Worm (Caenorhabditis elegans) whole organism, L1 larva: Measurements from ENCODE around the gene C50H2.13.

Source experiments
- C34B4.2 ChIP-seq: sonication (generic microtip); optimal IDR thresholded peaks from 2 replicates; lab custom pipeline; 2017; ENCODE audit warnings: mild to moderate bottlenecking, missing genetic modification characterization, missing compliant biosample characterization
- Y116A8C.19 ChIP-seq: sonication (generic microtip); optimal IDR thresholded peaks from 2 replicates; lab custom pipeline; 2016; ENCODE audit warnings: missing compliant biosample characterization, missing genetic modification characterization, borderline replicate concordance
- blmp-1 ChIP-seq: fragments of 150-350 bp; optimal IDR thresholded peaks from 2 replicates; lab custom pipeline; 2014; ENCODE audit warnings: missing biosample characterization, missing genetic modification characterization
- ceh-82 ChIP-seq, 3 experiments: fragments of 150-350 bp in 1 of 3; sonication (generic microtip) in 2 of 3; optimal IDR thresholded peaks; 2 replicates each; lab custom pipeline; 2014 to 2017; ENCODE audit warnings: missing biosample characterization in 3 of 3, missing genetic modification characterization in 3 of 3
- ceh-90 ChIP-seq: sonication (generic microtip); optimal IDR thresholded peaks from 2 replicates; lab custom pipeline; 2016; ENCODE audit warnings: missing genetic modification characterization, missing compliant biosample characterization
- dsc-1 ChIP-seq: sonication (generic microtip); optimal IDR thresholded peaks from 2 replicates; lab custom pipeline; 2016; ENCODE audit warnings: mild to moderate bottlenecking, missing genetic modification characterization, missing compliant biosample characterization
- efl-3 ChIP-seq: fragments of 200-800 bp; sonication (Bioruptor generic); optimal IDR thresholded peaks from 2 replicates; lab custom pipeline; 2018; ENCODE audit warnings: mild to moderate bottlenecking, missing genetic modification characterization, missing compliant biosample characterization
- egl-13 ChIP-seq: sonication (generic microtip); optimal IDR thresholded peaks from 2 replicates; lab custom pipeline; 2016; ENCODE audit warnings: missing genotype, missing genetic modification reagents, missing genetic modification characterization, missing compliant biosample characterization
- egl-27 ChIP-seq, 2 experiments: fragments of 150-350 bp in 1 of 2; sonication (generic microtip); optimal IDR thresholded peaks; 3 replicates each; lab custom pipeline; 2017 to 2018; ENCODE audit warnings: missing biosample characterization in 2 of 2, missing genetic modification characterization in 2 of 2, missing genetic modification reagents in 2 of 2
- ets-5 ChIP-seq: fragments of 200-800 bp; sonication (Bioruptor generic); IDR thresholded peaks from 2 replicates; pipeline ENCODE4 v1.3.6; 2022; ENCODE audit warnings: missing genetic modification characterization, missing compliant biosample characterization
- fkh-8 ChIP-seq: sonication (generic microtip); optimal IDR thresholded peaks from 2 replicates; lab custom pipeline; 2016; ENCODE audit warnings: mild to moderate bottlenecking, missing genetic modification characterization, missing compliant biosample characterization
- fos-1 ChIP-seq: fragments of 150-350 bp; optimal IDR thresholded peaks from 2 replicates; lab custom pipeline; 2014; ENCODE audit warnings: missing biosample characterization, missing genetic modification characterization
- hpl-2 ChIP-seq: fragments of 150-350 bp; optimal IDR thresholded peaks from 2 replicates; lab custom pipeline; 2014; ENCODE audit warnings: missing biosample characterization, missing genetic modification reagents, missing genetic modification characterization
- irx-1 ChIP-seq: sonication (generic microtip); optimal IDR thresholded peaks from 2 replicates; lab custom pipeline; 2016; ENCODE audit warnings: missing genetic modification characterization, missing compliant biosample characterization
- isw-1 ChIP-seq: fragments of 200-800 bp; sonication (Bioruptor generic); IDR thresholded peaks from 2 replicates; pipeline ENCODE4 v1.3.6; 2022; ENCODE audit warnings: missing genetic modification characterization, missing compliant biosample characterization
- jun-1 ChIP-seq: fragments of 150-350 bp; optimal IDR thresholded peaks from 2 replicates; lab custom pipeline; 2014; ENCODE audit warnings: missing biosample characterization, missing genetic modification reagents, missing genetic modification characterization
- lin-14 ChIP-seq: fragments of 200-800 bp; sonication (Bioruptor generic); optimal IDR thresholded peaks from 2 replicates; lab custom pipeline; 2018; ENCODE audit warnings: mild to moderate bottlenecking, missing genetic modification characterization, moderate library complexity, missing compliant biosample characterization
- lin-15B ChIP-seq: fragments of 150-350 bp; sonication (generic microtip); optimal IDR thresholded peaks from 3 replicates; lab custom pipeline; 2014; ENCODE audit warnings: missing biosample characterization, missing genetic modification characterization
- lin-35 ChIP-seq, 2 experiments: fragments of 150-350 bp; optimal IDR thresholded peaks; 2 replicates each; lab custom pipeline; 2014; ENCODE audit warnings: missing biosample characterization in 2 of 2, missing genetic modification characterization in 2 of 2, missing genetic modification reagents in 2 of 2
- lin-39 ChIP-seq: fragments of 150-350 bp; optimal IDR thresholded peaks from 2 replicates; lab custom pipeline; 2014; ENCODE audit warnings: missing biosample characterization, missing genetic modification reagents, missing genetic modification characterization
- lsy-2 ChIP-seq, 2 experiments: fragments of 150-350 bp; optimal IDR thresholded peaks; 2 replicates each; lab custom pipeline; 2014; ENCODE audit warnings: missing biosample characterization in 2 of 2, missing genetic modification characterization in 2 of 2
- nhr-19 ChIP-seq: fragments of 200-800 bp; sonication (Bioruptor generic); conservative IDR thresholded peaks from 2 replicates; pipeline ENCODE4 v1.3.6; 2022; ENCODE audit warnings: missing genetic modification characterization, missing compliant biosample characterization
- nhr-20 ChIP-seq: sonication (generic microtip); optimal IDR thresholded peaks from 2 replicates; lab custom pipeline; 2016; ENCODE audit warnings: mild to moderate bottlenecking, missing genetic modification characterization, missing compliant biosample characterization
- nhr-237 ChIP-seq: fragments of 150-350 bp; optimal IDR thresholded peaks from 2 replicates; lab custom pipeline; 2014; ENCODE audit warnings: missing biosample characterization, missing genetic modification characterization
- nhr-28 ChIP-seq: fragments of 150-350 bp; optimal IDR thresholded peaks from 2 replicates; lab custom pipeline; 2014; ENCODE audit warnings: missing biosample characterization, missing genetic modification characterization
- nhr-47 ChIP-seq: sonication (generic microtip); optimal IDR thresholded peaks from 2 replicates; lab custom pipeline; 2016; ENCODE audit warnings: mild to moderate bottlenecking, missing genetic modification characterization, moderate library complexity, missing compliant biosample characterization
- nhr-71 ChIP-seq: sonication (generic microtip); optimal IDR thresholded peaks from 2 replicates; lab custom pipeline; 2016; ENCODE audit warnings: mild to moderate bottlenecking, missing genetic modification characterization, moderate library complexity, missing compliant biosample characterization
- nhr-76 ChIP-seq: sonication (generic microtip); optimal IDR thresholded peaks from 2 replicates; lab custom pipeline; 2017; ENCODE audit warnings: missing biosample characterization, missing genetic modification characterization
- nhr-77 ChIP-seq: fragments of 150-350 bp; optimal IDR thresholded peaks from 2 replicates; lab custom pipeline; 2014; ENCODE audit warnings: missing biosample characterization, missing genetic modification characterization
- nhr-85 ChIP-seq: sonication (generic microtip); peaks from one replicate; lab custom pipeline; 2016; ENCODE audit warnings: missing genetic modification characterization, inconsistent platforms, missing compliant biosample characterization
- nhr-90 ChIP-seq: sonication (generic microtip); optimal IDR thresholded peaks from 2 replicates; lab custom pipeline; 2016; ENCODE audit warnings: mild to moderate bottlenecking, missing genetic modification characterization, missing compliant biosample characterization; ENCODE audit not compliant: poor library complexity
- pax-3 ChIP-seq: fragments of 200-800 bp; sonication (Bioruptor generic); optimal IDR thresholded peaks from 2 replicates; lab custom pipeline; 2018; ENCODE audit warnings: mild to moderate bottlenecking, missing genetic modification characterization, moderate library complexity, missing compliant biosample characterization
- pqm-1 ChIP-seq: sonication (generic microtip); optimal IDR thresholded peaks from 3 replicates; lab custom pipeline; 2017; ENCODE audit warnings: missing biosample characterization, missing genetic modification characterization
- snpc-4 ChIP-seq: fragments of 150-350 bp; optimal IDR thresholded peaks from 2 replicates; lab custom pipeline; 2014; ENCODE audit warnings: missing biosample characterization, missing genetic modification characterization
- swsn-7 ChIP-seq: sonication (generic microtip); optimal IDR thresholded peaks from 2 replicates; lab custom pipeline; 2016; ENCODE audit warnings: missing genetic modification characterization, missing compliant biosample characterization
- tlp-1 ChIP-seq: fragments of 150-350 bp; optimal IDR thresholded peaks from 2 replicates; lab custom pipeline; 2014; ENCODE audit warnings: missing biosample characterization, missing genetic modification characterization
- unc-62 ChIP-seq: fragments of 150-350 bp; optimal IDR thresholded peaks from 2 replicates; lab custom pipeline; 2014; ENCODE audit warnings: missing biosample characterization, missing genetic modification reagents, missing genetic modification characterization
- unc-86 ChIP-seq: sonication (generic microtip); optimal IDR thresholded peaks from 2 replicates; lab custom pipeline; 2016; ENCODE audit warnings: missing genetic modification characterization, missing compliant biosample characterization
- unc-98 ChIP-seq: fragments of 200-800 bp; sonication (Bioruptor generic); IDR thresholded peaks from 2 replicates; pipeline ENCODE4 v1.3.6; 2022; ENCODE audit warnings: missing genetic modification characterization, missing compliant biosample characterization
- xbp-1 ChIP-seq: sonication (generic microtip); optimal IDR thresholded peaks from 2 replicates; lab custom pipeline; 2016; ENCODE audit warnings: missing genetic modification characterization, missing compliant biosample characterization
- ztf-11 ChIP-seq, 2 experiments: sonication (generic microtip); optimal IDR thresholded peaks; 2 replicates each; lab custom pipeline; 2016 to 2017; ENCODE audit warnings: missing genetic modification characterization in 2 of 2, missing biosample characterization in 1 of 2, missing compliant biosample characterization in 1 of 2

The C50H2.13 gene

ce11 chrV:9958654-9959053 is 32.3 kb downstream of the C50H2.13 start (continued):
- TF ChIP-seq ztf-11 (tag; optimal IDR thresholded peaks at IDR 0.05; lab: Kevin White, UChicago) (no peak), dsc-1 (tag; lab: Kevin White, UChicago) (peak; percentile 36), fos-1 (no peak), nhr-85 (tag; lab: Kevin White, UChicago) (no peak), ceh-90 (no peak), nhr-77 (tag; lab: Kevin White, UChicago) (peak; percentile 8), lin-35 (GFP tag; optimal IDR thresholded peaks at IDR 0.05; lab: Kevin White, UChicago) (no peak), nhr-71 (tag; lab: Kevin White, UChicago) (peak; percentile 77), hpl-2 (GFP tag; lab: Kevin White, UChicago) (no peak), nhr-20 (tag; lab: Kevin White, UChicago) (peak; percentile 49), nhr-90 (tag; lab: Kevin White, UChicago) (no peak), xbp-1 (tag; lab: Kevin White, UChicago) (peak; percentile 2), nhr-28 (tag; lab: Kevin White, UChicago) (no peak), tlp-1 (tag; lab: Kevin White, UChicago) (no peak), unc-98 (GFP tag; lab: Robert Waterston, UW) (no peak), C34B4.2 (tag; lab: Kevin White, UChicago) (no peak), egl-27 (tag; optimal IDR thresholded peaks at IDR 0.05; lab: Kevin White, UChicago) (no peak), swsn-7 (tag; lab: Kevin White, UChicago) (no peak), pax-3 (tag; lab: Kevin White, UChicago) (no peak), nhr-19 (GFP tag; lab: Robert Waterston, UW) (peak; percentile 46)

DNA sequence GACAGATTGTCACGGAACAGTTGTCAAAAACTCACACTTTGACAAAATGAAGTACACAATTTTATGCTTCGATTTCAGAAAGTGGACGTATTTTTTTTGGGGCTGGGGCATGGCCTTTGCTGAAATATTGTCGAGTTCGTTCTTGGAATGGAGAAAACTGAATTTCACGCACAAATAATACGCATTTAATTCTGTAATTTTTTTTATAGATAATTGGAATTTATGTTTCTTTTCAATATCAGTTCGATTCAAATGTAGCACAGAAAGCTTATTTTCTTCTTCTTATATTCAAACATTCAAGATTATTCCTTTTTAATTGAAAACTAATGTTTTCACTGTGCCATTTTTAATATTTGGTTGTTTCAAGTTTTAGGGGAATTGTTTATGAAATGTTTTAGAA is 34.0 kb downstream of the C50H2.13 start, which contains the start of gene T07C12.10:
TSS of gene T07C12.10 (minus strand) at position 101 of the 400 bp plus-strand sequence.
- no peak for TF ChIP-seq nhr-76 (tag; lab: Kevin White, UChicago)
- TF ChIP-seq ets-5 (GFP tag; lab: Robert Waterston, UW): no peak
- TF ChIP-seq lin-39 (tag; lab: Kevin White, UChicago): no peak
- TF ChIP-seq lin-14: no peak
- TF ChIP-seq nhr-85 (tag; lab: Kevin White, UChicago): no peak
- TF ChIP-seq nhr-237 (tag; lab: Kevin White, UChicago): no peak
- no peak for TF ChIP-seq tlp-1 (tag; lab: Kevin White, UChicago)
- TF ChIP-seq snpc-4 (tag; lab: Kevin White, UChicago): no peak
- TF ChIP-seq lin-15B (tag; lab: Kevin White, UChicago): no peak
- no peak for TF ChIP-seq egl-27 (tag; optimal IDR thresholded peaks at IDR 0.05; lab: Kevin White, UChicago)
- TF ChIP-seq Y116A8C.19: no peak
- no peak for TF ChIP-seq unc-86 (tag; lab: Kevin White, UChicago)
- TF ChIP-seq ceh-82 (tag; optimal IDR thresholded peaks at IDR 0.05; lab: Kevin White, UChicago): no peak
- no peak for TF ChIP-seq irx-1 (tag; lab: Kevin White, UChicago)
- TF ChIP-seq pqm-1 (tag; lab: Kevin White, UChicago): no peak
- TF ChIP-seq nhr-47: no peak
- TF ChIP-seq fkh-8 (tag; lab: Kevin White, UChicago): no peak
- TF ChIP-seq isw-1 (GFP tag; lab: Robert Waterston, UW): no peak
- TF ChIP-seq unc-62 (GFP tag; lab: Kevin White, UChicago): no peak
- no peak for TF ChIP-seq efl-3 (GFP tag; lab: Kevin White, UChicago)

ce11 chrV:9962394-9962793 is 36.1 kb downstream of the C50H2.13 start, which contains the start of gene madf-4:
TSS of gene madf-4 (minus strand) at chrV:9962494.
- no peak for TF ChIP-seq unc-98 (GFP tag; lab: Robert Waterston, UW)
- TF ChIP-seq blmp-1 (tag; lab: Kevin White, UChicago): no peak
- no peak for TF ChIP-seq pax-3 (tag; lab: Kevin White, UChicago)
- TF ChIP-seq egl-13 (tag; lab: Kevin White, UChicago): no peak
- TF ChIP-seq lin-39 (tag; lab: Kevin White, UChicago): no peak
- TF ChIP-seq lsy-2 (tag; optimal IDR thresholded peaks at IDR 0.05; lab: Kevin White, UChicago): no peak
- no peak for TF ChIP-seq dsc-1 (tag; lab: Kevin White, UChicago)
- no peak for TF ChIP-seq isw-1 (GFP tag; lab: Robert Waterston, UW)
- no peak for TF ChIP-seq jun-1 (tag; lab: Kevin White, UChicago)
- TF ChIP-seq nhr-237 (tag; lab: Kevin White, UChicago): no peak
- no peak for TF ChIP-seq tlp-1 (tag; lab: Kevin White, UChicago)
